Worm (Caenorhabditis elegans): ENCODE results near the gene H12D21.11.

DNA sequence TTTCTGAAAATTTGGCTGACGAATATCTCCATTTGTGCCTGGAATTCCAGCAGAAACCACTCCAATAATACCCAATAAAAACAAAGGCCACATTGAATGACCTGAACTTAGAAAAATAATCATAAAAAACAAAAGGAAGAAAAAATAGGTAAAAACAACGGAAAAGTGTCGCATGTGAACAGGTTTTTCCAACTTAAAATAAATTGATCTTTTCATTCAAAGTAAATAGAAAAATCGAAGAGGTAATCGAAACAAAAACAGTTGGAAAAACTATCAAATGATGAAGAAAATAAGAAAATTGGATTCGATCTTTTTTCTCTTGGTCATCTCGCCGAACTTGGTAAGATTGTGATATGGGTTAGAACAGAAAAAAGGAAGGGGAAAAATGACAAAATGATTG, 5.8 kb downstream of the H12D21.11 start, which contains the start of gene zmp-4:
- TF ChIP-seq lsy-2 (tag; optimal IDR thresholded peaks at IDR 0.05) (no peak), cey-2 (tag; optimal IDR thresholded peaks at IDR 0.05; ENCODE audit: borderline replicate concordance, insufficient read depth) (no peak), nhr-6 (tag; optimal IDR thresholded peaks at IDR 0.05) (no peak), nhr-77 (tag; optimal IDR thresholded peaks at IDR 0.05) (no peak), zag-1 (tag; optimal IDR thresholded peaks at IDR 0.05) (no peak), spr-3 (GFP tag; optimal IDR thresholded peaks at IDR 0.05) (no peak), madf-5 (GFP tag; IDR thresholded peaks at IDR 0.05) (no peak), fkh-10 (GFP tag; optimal IDR thresholded peaks at IDR 0.05) (no peak), ama-1 (optimal IDR thresholded peaks at IDR 0.05) (no peak), ZK546.5 (tag; optimal IDR thresholded peaks at IDR 0.05) (no peak), nhr-237 (tag; optimal IDR thresholded peaks at IDR 0.05) (no peak), sdz-12 (GFP tag; optimal IDR thresholded peaks at IDR 0.05) (no peak), nhr-25 (tag; optimal IDR thresholded peaks at IDR 0.05; ENCODE audit: borderline replicate concordance, insufficient read depth) (no peak)
